Fruit fly (Drosophila melanogaster): ENCODE measurements around the gene CG43232.

The CG43232 gene

dm6 chr2L:6967422-6968012 lies 35.6 kb downstream of the CG43232 start, which contains the start of gene Sumo (continued):
- TF ChIP-seq bcd (GFP tag; optimal IDR thresholded peaks at IDR 0.05) (peak; percentile 11), CG14860 (GFP tag; IDR thresholded peaks at IDR 0.05; ENCODE audit: partially characterized antibody) (peak; percentile 99), CoRest (tag; optimal IDR thresholded peaks at IDR 0.05) (peak; percentile 35), Blimp-1 (GFP tag; optimal IDR thresholded peaks at IDR 0.05) (no peak), CG2129 (GFP tag; IDR thresholded peaks at IDR 0.05; ENCODE audit: partially characterized antibody) (peak; percentile 93), CG18262 (tag; optimal IDR thresholded peaks at IDR 0.05) (peak; percentile 50), grau (tag; optimal IDR thresholded peaks at IDR 0.05) (peak; percentile 21), bbx (GFP tag; IDR thresholded peaks at IDR 0.05; ENCODE audit: partially characterized antibody) (peak; percentile 100), CG11456 (GFP tag; IDR thresholded peaks at IDR 0.05) (peak; percentile 74; the same call in 2 of the 3 replicates), gsb-n (tag; optimal IDR thresholded peaks at IDR 0.05) (no peak), H2.0 (GFP tag; IDR thresholded peaks at IDR 0.05) (no peak), tgo (GFP tag; IDR thresholded peaks at IDR 0.05) (no peak), pnt (GFP tag; optimal IDR thresholded peaks at IDR 0.05) (no peak), CG9727 (GFP tag; optimal IDR thresholded peaks at IDR 0.05) (peak; percentile 30), CG13775 (GFP tag; optimal IDR thresholded peaks at IDR 0.05) (peak; percentile 59), CG9932 (GFP tag; IDR thresholded peaks at IDR 0.05) (peak; percentile 93), vvl (GFP tag; IDR thresholded peaks at IDR 0.05) (peak; percentile 10; the same call in 1 of the 2 replicates), CG1602 (GFP tag; optimal IDR thresholded peaks at IDR 0.05) (no peak), ems (GFP tag; optimal IDR thresholded peaks at IDR 0.05) (no peak), CG4404 (GFP tag; IDR thresholded peaks at IDR 0.05) (no peak), CG8388 (GFP tag; optimal IDR thresholded peaks at IDR 0.05) (no peak), ato (GFP tag; IDR thresholded peaks at IDR 0.05; ENCODE audit: partially characterized antibody) (peak; percentile 100), Taf1 (GFP tag; IDR thresholded peaks at IDR 0.05) (0 out of 2 replicates have a peak, but pooled peaks have one; percentile 12), CG4424 (GFP tag; optimal IDR thresholded peaks at IDR 0.05) (peak; percentile 20), Elba2 (GFP tag; optimal IDR thresholded peaks at IDR 0.05) (no peak), CG1024 (GFP tag; IDR thresholded peaks at IDR 0.05) (0 out of 2 replicates have a peak, but pooled peaks have one; percentile 17), CG10209 (GFP tag; optimal IDR thresholded peaks at IDR 0.05) (no peak), amos (GFP tag; IDR thresholded peaks at IDR 0.05; ENCODE audit: partially characterized antibody) (peak; percentile 100), CTCF (GFP tag; optimal IDR thresholded peaks at IDR 0.05) (no peak), Bteb2 (GFP tag; optimal IDR thresholded peaks at IDR 0.05) (no peak), Sox100B (GFP tag; optimal IDR thresholded peaks at IDR 0.05) (peak; percentile 13), CG8765 (GFP tag; IDR thresholded peaks at IDR 0.05) (peak; percentile 25; the same call in 1 of the 2 replicates), trem (tag; optimal IDR thresholded peaks at IDR 0.05) (peak; percentile 66), dmrt11E (tag; optimal IDR thresholded peaks at IDR 0.05) (peak; percentile 4), CG13287 (GFP tag; IDR thresholded peaks at IDR 0.05; ENCODE audit: partially characterized antibody) (peak; percentile 94), H15 (GFP tag; IDR thresholded peaks at IDR 0.05) (0 out of 3 replicates have a peak, but pooled peaks have one; percentile 8), CG10321 (GFP tag; IDR thresholded peaks at IDR 0.05) (no peak), CG1647 (GFP tag; optimal IDR thresholded peaks at IDR 0.05) (no peak), Abd-B (GFP tag; optimal IDR thresholded peaks at IDR 0.05) (peak; percentile 73), chm (GFP tag; IDR thresholded peaks at IDR 0.05) (peak; percentile 49; the same call in 1 of the 2 replicates), zfh1 (GFP tag; IDR thresholded peaks at IDR 0.05) (0 out of 3 replicates have a peak, but pooled peaks have one; percentile 26), ci (GFP tag; IDR thresholded peaks at IDR 0.05) (peak; percentile 67), zfh2 (GFP tag; optimal IDR thresholded peaks at IDR 0.05) (no peak), row (GFP tag; IDR thresholded peaks at IDR 0.05) (peak; percentile 93), Ets97D (GFP tag; optimal IDR thresholded peaks at IDR 0.05) (no peak), CG12659 (GFP tag; optimal IDR thresholded peaks at IDR 0.05) (peak; percentile 50), CG11695 (GFP tag; IDR thresholded peaks at IDR 0.05) (0 out of 3 replicates have a peak, but pooled peaks have one; percentile 21), sna (GFP tag; IDR thresholded peaks at IDR 0.05; ENCODE audit: partially characterized antibody) (peak; percentile 85), CG32532 (GFP tag; IDR thresholded peaks at IDR 0.05) (peak; percentile 49), Usf (GFP tag; optimal IDR thresholded peaks at IDR 0.05) (peak; percentile 25)
